Fruit fly (Drosophila melanogaster) whole organism, prepupa: Measurements from ENCODE around the gene Nprl2.
A peak's percentile ranks its signal among the peaks of the same experiment; 100 is the strongest.

Experiments used
- Blimp-1 ChIP-seq: fragments of 200-800 bp; sonication (Bioruptor generic); optimal IDR thresholded peaks from 3 replicates; lab custom pipeline; 2017; ENCODE audit warnings: missing biosample characterization, missing genetic modification characterization, mild to moderate bottlenecking, moderate library complexity, missing genetic modification reagents
- CG10631 ChIP-seq: fragments of 200-800 bp; sonication (Bioruptor generic); optimal IDR thresholded peaks from 2 replicates; lab custom pipeline; 2016; ENCODE audit warnings: missing biosample characterization, missing genetic modification characterization
- CG10669 ChIP-seq: fragments of 200-800 bp; sonication (Bioruptor generic); optimal IDR thresholded peaks from 3 replicates; lab custom pipeline; 2018; ENCODE audit warnings: missing biosample characterization, mild to moderate bottlenecking, missing genetic modification characterization, moderate library complexity
- CG11294 ChIP-seq: fragments of 200-800 bp; sonication (Bioruptor generic); IDR thresholded peaks from 2 replicates; pipeline ENCODE4 v1.3.6; 2022; ENCODE audit warnings: missing biosample characterization, missing genetic modification characterization
- CG11762 ChIP-seq: fragments of 200-800 bp; sonication (Bioruptor generic); optimal IDR thresholded peaks from 3 replicates; lab custom pipeline; 2016; ENCODE audit warnings: missing biosample characterization, missing genetic modification characterization; ENCODE audit not compliant: insufficient read depth
- CG11902 ChIP-seq: fragments of 200-800 bp; sonication (Bioruptor generic); optimal IDR thresholded peaks from 3 replicates; lab custom pipeline; 2016; ENCODE audit warnings: missing biosample characterization, missing genetic modification characterization
- CG15336 ChIP-seq: fragments of 200-800 bp; sonication (Bioruptor generic); IDR thresholded peaks from 2 replicates; pipeline ENCODE4 v1.3.6; 2022; ENCODE audit warnings: missing biosample characterization, missing genetic modification characterization
- CG16779 ChIP-seq: fragments of 200-800 bp; sonication (Bioruptor generic); optimal IDR thresholded peaks from 3 replicates; lab custom pipeline; 2017; ENCODE audit warnings: missing biosample characterization, mild to moderate bottlenecking, missing genetic modification characterization
- CG3032 ChIP-seq: fragments of 200-800 bp; optimal IDR thresholded peaks from 2 replicates; lab custom pipeline; 2019; ENCODE audit warnings: missing biosample characterization, mild to moderate bottlenecking, missing genetic modification characterization, moderate library complexity
- CG31627 ChIP-seq: fragments of 200-800 bp; sonication (Bioruptor generic); optimal IDR thresholded peaks from 3 replicates; lab custom pipeline; 2016; ENCODE audit warnings: missing biosample characterization, missing genetic modification characterization
- CG34406 ChIP-seq: fragments of 200-800 bp; sonication (Bioruptor generic); optimal IDR thresholded peaks from 3 replicates; lab custom pipeline; 2016; ENCODE audit warnings: missing biosample characterization, missing genetic modification characterization
- CG3919 ChIP-seq: fragments of 200-800 bp; sonication (Bioruptor generic); optimal IDR thresholded peaks from 3 replicates; lab custom pipeline; 2016; ENCODE audit warnings: missing biosample characterization, missing genetic modification characterization
- CG4318 ChIP-seq: fragments of 200-800 bp; sonication (Bioruptor generic); optimal IDR thresholded peaks from 3 replicates; lab custom pipeline; 2017; ENCODE audit warnings: missing biosample characterization, mild to moderate bottlenecking, missing genetic modification characterization
- CG6792 ChIP-seq: fragments of 200-800 bp; sonication (Bioruptor generic); optimal IDR thresholded peaks from 3 replicates; lab custom pipeline; 2016; ENCODE audit warnings: missing biosample characterization, missing genetic modification characterization
- CG6808 ChIP-seq: fragments of 200-800 bp; sonication (Bioruptor generic); optimal IDR thresholded peaks from 3 replicates; lab custom pipeline; 2017; ENCODE audit warnings: missing biosample characterization, missing genetic modification characterization, mild to moderate bottlenecking, moderate library complexity, missing genetic modification reagents
- CG6854 ChIP-seq: fragments of 200-800 bp; sonication (Bioruptor generic); optimal IDR thresholded peaks from 2 replicates; lab custom pipeline; 2017; ENCODE audit warnings: missing biosample characterization, mild to moderate bottlenecking, missing genetic modification characterization
- CG7368 ChIP-seq: fragments of 200-800 bp; sonication (Bioruptor generic); optimal IDR thresholded peaks from 3 replicates; lab custom pipeline; 2016; ENCODE audit warnings: missing biosample characterization, missing genetic modification characterization
- CG8119 ChIP-seq: fragments of 200-800 bp; sonication (Bioruptor generic); IDR thresholded peaks from 3 replicates; pipeline ENCODE4 v1.3.6; 2022; ENCODE audit warnings: missing biosample characterization, missing genetic modification characterization
- CG8319 ChIP-seq: fragments of 200-800 bp; sonication (Bioruptor generic); optimal IDR thresholded peaks from 3 replicates; lab custom pipeline; 2016; ENCODE audit warnings: missing biosample characterization, missing genetic modification characterization
- CG8632 ChIP-seq: fragments of 200-800 bp; sonication (Bioruptor generic); optimal IDR thresholded peaks from 3 replicates; lab custom pipeline; 2016; ENCODE audit warnings: missing biosample characterization, missing genetic modification characterization
- CG9139 ChIP-seq: fragments of 200-800 bp; sonication (Bioruptor generic); optimal IDR thresholded peaks from 3 replicates; lab custom pipeline; 2017; ENCODE audit warnings: missing biosample characterization, mild to moderate bottlenecking, missing genetic modification characterization
- Eip78C ChIP-seq: fragments of 200-800 bp; sonication (Bioruptor generic); peaks from one replicate; lab custom pipeline; 2016; ENCODE audit warnings: missing biosample characterization, missing genetic modification characterization
- Eip93F ChIP-seq: fragments of 200-800 bp; sonication (Bioruptor generic); optimal IDR thresholded peaks from 2 replicates; lab custom pipeline; 2016; ENCODE audit warnings: missing biosample characterization, mild to moderate bottlenecking, missing genetic modification characterization
- Ets21C ChIP-seq: fragments of 200-800 bp; sonication (Bioruptor generic); optimal IDR thresholded peaks from 3 replicates; lab custom pipeline; 2016; ENCODE audit warnings: missing biosample characterization, missing genetic modification characterization
- Ets96B ChIP-seq: fragments of 200-800 bp; optimal IDR thresholded peaks from 2 replicates; lab custom pipeline; 2019; ENCODE audit warnings: missing biosample characterization, mild to moderate bottlenecking, missing genetic modification characterization, moderate library complexity
- Gug ChIP-seq: fragments of 200-800 bp; sonication (Bioruptor generic); IDR thresholded peaks from 2 replicates; pipeline ENCODE4 v1.3.6; 2022; ENCODE audit warnings: missing biosample characterization, missing genetic modification characterization
- Hr4 ChIP-seq: fragments of 200-800 bp; sonication (Bioruptor generic); optimal IDR thresholded peaks from 3 replicates; lab custom pipeline; 2016; ENCODE audit warnings: missing biosample characterization, missing genetic modification characterization
- Lpt ChIP-seq: fragments of 200-800 bp; sonication (Bioruptor generic); optimal IDR thresholded peaks from 3 replicates; lab custom pipeline; 2016; ENCODE audit warnings: missing biosample characterization, missing genetic modification characterization
- Met ChIP-seq: fragments of 200-800 bp; sonication (Bioruptor generic); optimal IDR thresholded peaks from 3 replicates; lab custom pipeline; 2016; ENCODE audit warnings: missing biosample characterization, missing genetic modification characterization
- OdsH ChIP-seq: fragments of 200-800 bp; sonication (Bioruptor generic); optimal IDR thresholded peaks from 3 replicates; lab custom pipeline; 2016; ENCODE audit warnings: missing biosample characterization, missing genetic modification characterization
- Smox ChIP-seq: fragments of 200-800 bp; sonication (Bioruptor generic); optimal IDR thresholded peaks from 3 replicates; lab custom pipeline; 2016; ENCODE audit warnings: missing biosample characterization, missing genetic modification characterization
- Sox102F ChIP-seq: fragments of 200-800 bp; sonication (Bioruptor generic); optimal IDR thresholded peaks from 2 replicates; lab custom pipeline; 2016; ENCODE audit warnings: missing biosample characterization, mild to moderate bottlenecking, missing genetic modification characterization
- Sox14 ChIP-seq: fragments of 200-800 bp; sonication (Bioruptor generic); optimal IDR thresholded peaks from 3 replicates; lab custom pipeline; 2016; ENCODE audit warnings: missing biosample characterization, missing genetic modification characterization
- Sox15 ChIP-seq: fragments of 200-800 bp; sonication (Bioruptor generic); optimal IDR thresholded peaks from 3 replicates; lab custom pipeline; 2016; ENCODE audit warnings: missing biosample characterization, missing genetic modification characterization
- achi ChIP-seq: fragments of 200-800 bp; sonication (Bioruptor generic); optimal IDR thresholded peaks from 3 replicates; lab custom pipeline; 2016; ENCODE audit warnings: missing biosample characterization, missing genetic modification characterization
- acj6 ChIP-seq: fragments of 200-800 bp; sonication (Bioruptor generic); optimal IDR thresholded peaks from 3 replicates; lab custom pipeline; 2016; ENCODE audit warnings: missing biosample characterization, missing genetic modification characterization
- cyc ChIP-seq: fragments of 200-800 bp; sonication (Bioruptor generic); optimal IDR thresholded peaks from 3 replicates; lab custom pipeline; 2016; ENCODE audit warnings: missing biosample characterization, missing genetic modification characterization
- dac ChIP-seq: fragments of 200-800 bp; sonication (Bioruptor generic); optimal IDR thresholded peaks from 2 replicates; lab custom pipeline; 2017; ENCODE audit warnings: missing biosample characterization, mild to moderate bottlenecking, missing genetic modification characterization
- dsx ChIP-seq: fragments of 200-800 bp; optimal IDR thresholded peaks from 3 replicates; lab custom pipeline; 2019; ENCODE audit warnings: missing biosample characterization, mild to moderate bottlenecking, missing genetic modification characterization, moderate library complexity; ENCODE audit not compliant: poor library complexity, severe bottlenecking
- eg ChIP-seq: fragments of 200-800 bp; sonication (Bioruptor generic); IDR thresholded peaks from 3 replicates; pipeline ENCODE4 v1.3.6; 2022; ENCODE audit warnings: missing biosample characterization, missing genetic modification characterization
- esn ChIP-seq: fragments of 200-800 bp; sonication (Bioruptor generic); optimal IDR thresholded peaks from 2 replicates; lab custom pipeline; 2016; ENCODE audit warnings: missing biosample characterization, mild to moderate bottlenecking, missing genetic modification characterization, moderate library complexity
- fd59A ChIP-seq: fragments of 200-800 bp; sonication (Bioruptor generic); optimal IDR thresholded peaks from 2 replicates; lab custom pipeline; 2017; ENCODE audit warnings: missing biosample characterization, mild to moderate bottlenecking, missing genetic modification characterization, missing genetic modification reagents
- fd85E ChIP-seq: fragments of 200-800 bp; sonication (Bioruptor generic); optimal IDR thresholded peaks from 3 replicates; lab custom pipeline; 2016; ENCODE audit warnings: missing biosample characterization, missing genetic modification characterization
- lz ChIP-seq: fragments of 200-800 bp; sonication (Bioruptor generic); optimal IDR thresholded peaks from 3 replicates; lab custom pipeline; 2016; ENCODE audit warnings: missing biosample characterization, missing genetic modification characterization
- pdm3 ChIP-seq: fragments of 200-800 bp; sonication (Bioruptor generic); optimal IDR thresholded peaks from 3 replicates; lab custom pipeline; 2016; ENCODE audit warnings: missing biosample characterization, missing genetic modification characterization
- spab ChIP-seq: fragments of 200-800 bp; sonication (Bioruptor generic); optimal IDR thresholded peaks from 2 replicates; lab custom pipeline; 2017; ENCODE audit warnings: missing biosample characterization, mild to moderate bottlenecking, missing genetic modification characterization, missing genetic modification reagents
- svp ChIP-seq: fragments of 200-800 bp; sonication (Bioruptor generic); peaks from one replicate; lab custom pipeline; 2016; ENCODE audit warnings: missing biosample characterization, missing genetic modification characterization
- topi ChIP-seq: fragments of 200-800 bp; sonication (Bioruptor generic); optimal IDR thresholded peaks from 3 replicates; lab custom pipeline; 2016; ENCODE audit warnings: missing biosample characterization, missing genetic modification characterization
- vri ChIP-seq: fragments of 200-800 bp; sonication (Bioruptor generic); optimal IDR thresholded peaks from 3 replicates; lab custom pipeline; 2016; ENCODE audit warnings: missing biosample characterization, mild to moderate bottlenecking, missing genetic modification characterization

Gene Nprl2

dm6 chrX:16884280-16884679 is at the start of gene Nprl2, which contains the start of gene Polr3I:
Gene Nprl2 (minus strand): TSS chrX:16884365.
Gene Polr3I (plus strand): TSS chrX:16884581.
- TF ChIP-seq CG34406 (GFP tag; lab: Kevin White, UChicago) (no peak), Eip78C (GFP tag; lab: Kevin White, UChicago) (peak; percentile 12), CG8632 (GFP tag; lab: Kevin White, UChicago) (no peak), CG10631 (GFP tag; lab: Kevin White, UChicago) (no peak)

dm6 chrX:16932820-16933386 is 48.7 kb upstream of the Nprl2 start:
- peak; percentile 39; the same call in 1 of the 3 replicates for TF ChIP-seq eg (GFP tag; lab: Robert Waterston, UW)
- TF ChIP-seq lz (GFP tag; lab: Kevin White, UChicago) = peak; percentile 11
- peak; percentile 20 for TF ChIP-seq Ets21C
- peak; percentile 3 for TF ChIP-seq achi (GFP tag; lab: Kevin White, UChicago)
- peak; percentile 47 for TF ChIP-seq topi (GFP tag; lab: Kevin White, UChicago)
- no peak for TF ChIP-seq CG16779 (tag; lab: Kevin White, UChicago)
- TF ChIP-seq CG8319 (GFP tag; lab: Kevin White, UChicago) = no peak
- TF ChIP-seq spab (GFP tag; lab: Kevin White, UChicago) = no peak
- TF ChIP-seq Sox14 (GFP tag; lab: Kevin White, UChicago) = no peak
- TF ChIP-seq dac = no peak
- TF ChIP-seq OdsH (GFP tag; lab: Kevin White, UChicago) = peak; percentile 34
- no peak; the same call in 1 of the 2 replicates for TF ChIP-seq Gug (GFP tag; lab: Robert Waterston, UW)
- no peak for TF ChIP-seq CG6854 (GFP tag; lab: Kevin White, UChicago)
- TF ChIP-seq CG6808 (GFP tag; lab: Kevin White, UChicago) = no peak
- TF ChIP-seq dsx (GFP tag; lab: Kevin White, UChicago) = peak; percentile 5
- no peak for TF ChIP-seq Sox15 (GFP tag; lab: Kevin White, UChicago)
- TF ChIP-seq CG3919 = peak; percentile 6
- TF ChIP-seq esn (GFP tag; lab: Kevin White, UChicago) = peak; percentile 28
- peak; percentile 44; the same call in 1 of the 2 replicates for TF ChIP-seq CG15336 (GFP tag; lab: Robert Waterston, UW)
- TF ChIP-seq Hr4 (GFP tag; lab: Kevin White, UChicago) = peak; percentile 15
- TF ChIP-seq CG10669 (GFP tag; lab: Kevin White, UChicago) = no peak
- no peak for TF ChIP-seq Ets96B
- peak; percentile 27 for TF ChIP-seq Smox
- TF ChIP-seq CG10631 (GFP tag; lab: Kevin White, UChicago) = peak; percentile 4
- TF ChIP-seq Eip93F (GFP tag; lab: Kevin White, UChicago) = no peak
- peak; percentile 29 for TF ChIP-seq pdm3 (GFP tag; lab: Kevin White, UChicago)
- TF ChIP-seq CG3032 (tag; lab: Kevin White, UChicago) = peak; percentile 31
- TF ChIP-seq Eip78C (GFP tag; lab: Kevin White, UChicago) = peak; percentile 66
- TF ChIP-seq CG8632 (GFP tag; lab: Kevin White, UChicago) = no peak
- peak; percentile 29 for TF ChIP-seq CG11762 (GFP tag; lab: Kevin White, UChicago)
- no peak for TF ChIP-seq vri
- no peak for TF ChIP-seq Blimp-1 (GFP tag; lab: Kevin White, UChicago)
- TF ChIP-seq svp (GFP tag; lab: Kevin White, UChicago) = no peak
- TF ChIP-seq CG7368 (GFP tag; lab: Kevin White, UChicago) = no peak
- peak; percentile 62 for TF ChIP-seq CG8119
- peak; percentile 14 for TF ChIP-seq acj6 (GFP tag; lab: Kevin White, UChicago)
- no peak for TF ChIP-seq fd59A
- TF ChIP-seq fd85E = no peak
- TF ChIP-seq CG34406 (GFP tag; lab: Kevin White, UChicago) = peak; percentile 24
- TF ChIP-seq CG11294 (GFP tag; lab: Robert Waterston, UW) = no peak
- TF ChIP-seq Met = peak; percentile 52
- peak; percentile 19 for TF ChIP-seq cyc
- peak; percentile 37 for TF ChIP-seq CG4318 (GFP tag; lab: Kevin White, UChicago)
- peak; percentile 26 for TF ChIP-seq CG31627 (GFP tag; lab: Kevin White, UChicago)
- TF ChIP-seq Sox102F (GFP tag; lab: Kevin White, UChicago) = no peak
- TF ChIP-seq CG9139 = no peak
- peak; percentile 10 for TF ChIP-seq CG11902 (GFP tag; lab: Kevin White, UChicago)
- no peak for TF ChIP-seq CG6792 (GFP tag; lab: Kevin White, UChicago)
- no peak for TF ChIP-seq Lpt
